Worm (Caenorhabditis elegans) whole organism, L4/young adult: ENCODE data around the gene srd-21.

ENCODE experiments used
- W03F9.2 ChIP-seq: fragments of 150-350 bp; optimal IDR thresholded peaks from 2 replicates; lab custom pipeline; 2014; ENCODE audit warnings: missing biosample characterization, missing genetic modification characterization
- dao-5 ChIP-seq: sonication (generic microtip); optimal IDR thresholded peaks from 2 replicates; lab custom pipeline; 2016; ENCODE audit warnings: missing genotype, missing genetic modification characterization, moderate library complexity, missing compliant biosample characterization
- him-1 ChIP-seq: sonication (generic microtip); optimal IDR thresholded peaks from 2 replicates; lab custom pipeline; 2016; ENCODE audit warnings: missing genotype, missing genetic modification reagents, missing genetic modification characterization, missing compliant biosample characterization

DNA sequence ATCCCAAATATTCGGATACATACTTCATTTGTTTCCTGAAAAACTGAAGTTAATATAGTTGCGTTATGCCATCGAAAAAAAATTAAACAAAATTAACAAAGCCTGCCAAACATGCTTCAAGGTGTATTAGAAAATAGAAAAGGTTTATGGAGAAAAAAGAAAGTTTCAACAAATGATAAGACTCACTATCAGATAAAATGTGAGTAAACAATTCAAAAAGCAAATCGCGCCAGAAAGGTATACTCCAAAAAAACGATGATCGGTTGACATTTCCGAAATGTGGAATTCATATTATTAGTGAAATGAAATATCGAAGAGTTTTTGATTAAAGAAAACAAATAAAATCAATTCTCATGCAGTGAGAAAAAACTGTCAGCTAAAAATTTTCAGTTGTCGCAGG is 8.8 kb upstream of the srd-21 start, which contains the start of gene Y70C5A.3:
- TF ChIP-seq him-1 (tag; lab: Kevin White, UChicago) (no peak), dao-5 (tag; lab: Kevin White, UChicago) (no peak), W03F9.2 (tag; lab: Kevin White, UChicago) (no peak)
